Worm (Caenorhabditis elegans) whole organism, L4 larva: ENCODE data around the gene prx-12.

Source experiments
- D1046.2 ChIP-seq: fragments of 200-800 bp; sonication (Bioruptor generic); IDR thresholded peaks from 2 replicates; pipeline ENCODE4 v1.3.6; 2022; ENCODE audit warnings: missing genetic modification characterization, missing compliant biosample characterization
- T26A8.4 ChIP-seq: fragments of 200-800 bp; sonication (Bioruptor generic); IDR thresholded peaks from 2 replicates; pipeline ENCODE4 v1.3.6; 2022; ENCODE audit warnings: missing genetic modification characterization, missing compliant biosample characterization
- Y105C5A.15 ChIP-seq: fragments of 200-800 bp; sonication (Bioruptor generic); IDR thresholded peaks from 2 replicates; pipeline ENCODE4 v1.3.6; 2022; ENCODE audit warnings: missing genetic modification characterization, missing compliant biosample characterization
- aha-1 ChIP-seq: fragments of 150-350 bp; peaks from one replicate; lab custom pipeline; 2014; ENCODE audit warnings: missing biosample characterization, missing genetic modification characterization
- ces-1 ChIP-seq: fragments of 150-350 bp; sonication (generic microtip); optimal IDR thresholded peaks from 4 replicates; lab custom pipeline; 2014; ENCODE audit warnings: missing biosample characterization, missing genetic modification reagents, missing genetic modification characterization
- ctbp-1 ChIP-seq: fragments of 200-800 bp; sonication (Bioruptor generic); IDR thresholded peaks from 2 replicates; pipeline ENCODE4 v1.3.6; 2022; ENCODE audit warnings: missing genetic modification reagents, missing genetic modification characterization, missing compliant biosample characterization
- daf-19 ChIP-seq: fragments of 200-800 bp; sonication (Bioruptor generic); conservative IDR thresholded peaks from 2 replicates; pipeline ENCODE4 v1.3.6; 2022; ENCODE audit warnings: missing genetic modification characterization, missing compliant biosample characterization
- dmd-6 ChIP-seq: fragments of 200-800 bp; sonication (Bioruptor generic); IDR thresholded peaks from 2 replicates; pipeline ENCODE4 v1.3.6; 2022; ENCODE audit warnings: missing genetic modification reagents, missing genetic modification characterization, missing compliant biosample characterization
- dmd-8 ChIP-seq: fragments of 200-800 bp; sonication (Bioruptor generic); IDR thresholded peaks from 2 replicates; pipeline ENCODE4 v1.3.6; 2022; ENCODE audit warnings: missing genetic modification characterization, missing compliant biosample characterization
- fkh-10 ChIP-seq: fragments of 150-350 bp; optimal IDR thresholded peaks from 2 replicates; lab custom pipeline; 2014; ENCODE audit warnings: missing biosample characterization, missing genetic modification reagents, missing genetic modification characterization
- hlh-11 ChIP-seq: fragments of 200-800 bp; sonication (Bioruptor generic); optimal IDR thresholded peaks from 2 replicates; lab custom pipeline; 2018; ENCODE audit warnings: mild to moderate bottlenecking, missing genetic modification characterization, missing compliant biosample characterization
- hlh-30 ChIP-seq: sonication (generic microtip); optimal IDR thresholded peaks from 2 replicates; lab custom pipeline; 2017; ENCODE audit warnings: antibody characterized with exemption, mild to moderate bottlenecking, missing genetic modification characterization, missing compliant biosample characterization; ENCODE audit not compliant: insufficient read depth
- jun-1 ChIP-seq: fragments of 150-350 bp; optimal IDR thresholded peaks from 2 replicates; lab custom pipeline; 2014; ENCODE audit warnings: missing biosample characterization, missing genetic modification reagents, missing genetic modification characterization
- lim-7 ChIP-seq: fragments of 200-800 bp; sonication (Bioruptor generic); IDR thresholded peaks from 2 replicates; pipeline ENCODE4 v1.3.6; 2022; ENCODE audit warnings: missing genetic modification characterization, missing compliant biosample characterization
- lin-1 ChIP-seq: fragments of 200-800 bp; sonication (Bioruptor generic); IDR thresholded peaks from 2 replicates; pipeline ENCODE4 v1.3.6; 2022; ENCODE audit warnings: missing genetic modification reagents, missing genetic modification characterization, missing compliant biosample characterization
- madf-9 ChIP-seq: fragments of 200-800 bp; sonication (Bioruptor generic); conservative IDR thresholded peaks from 2 replicates; pipeline ENCODE4 v1.3.6; 2022; ENCODE audit warnings: missing genetic modification reagents, missing genetic modification characterization, missing compliant biosample characterization
- mdl-1 ChIP-seq, 2 experiments: fragments of 150-350 bp in 1 of 2; sonication (generic microtip) in 1 of 2; optimal IDR thresholded peaks; 2 replicates each; lab custom pipeline; 2014 to 2017; ENCODE audit warnings: missing biosample characterization in 2 of 2, missing genetic modification characterization in 2 of 2
- mdt-29 ChIP-seq: fragments of 200-800 bp; sonication (Bioruptor generic); IDR thresholded peaks from 2 replicates; pipeline ENCODE4 v1.3.6; 2022; ENCODE audit warnings: missing genetic modification reagents, missing genetic modification characterization, missing compliant biosample characterization
- mep-1 ChIP-seq: fragments of 150-350 bp; sonication (generic microtip); optimal IDR thresholded peaks from 3 replicates; lab custom pipeline; 2014; ENCODE audit warnings: missing biosample characterization, missing genetic modification characterization
- mxl-3 ChIP-seq: fragments of 200-800 bp; sonication (Bioruptor generic); optimal IDR thresholded peaks from 2 replicates; lab custom pipeline; 2018; ENCODE audit warnings: mild to moderate bottlenecking, missing genetic modification characterization, missing compliant biosample characterization
- nhr-41 ChIP-seq: fragments of 200-800 bp; sonication (Bioruptor generic); IDR thresholded peaks from 2 replicates; pipeline ENCODE4 v1.3.6; 2022; ENCODE audit warnings: missing genetic modification reagents, missing genetic modification characterization, missing compliant biosample characterization
- nhr-76 ChIP-seq: fragments of 150-350 bp; optimal IDR thresholded peaks from 2 replicates; lab custom pipeline; 2014; ENCODE audit warnings: missing biosample characterization, missing genetic modification characterization
- nhr-77 ChIP-seq: fragments of 150-350 bp; optimal IDR thresholded peaks from 2 replicates; lab custom pipeline; 2014; ENCODE audit warnings: missing biosample characterization, missing genetic modification characterization
- saeg-2 ChIP-seq: fragments of 200-800 bp; sonication (Bioruptor generic); IDR thresholded peaks from 2 replicates; pipeline ENCODE4 v1.3.6; 2022; ENCODE audit warnings: missing genetic modification reagents, missing genetic modification characterization, missing compliant biosample characterization
- set-16 ChIP-seq: fragments of 200-800 bp; sonication (Bioruptor generic); IDR thresholded peaks from 2 replicates; pipeline ENCODE4 v1.3.6; 2022; ENCODE audit warnings: missing genetic modification reagents, missing genetic modification characterization, missing compliant biosample characterization
- skn-1 ChIP-seq: fragments of 150-350 bp; optimal IDR thresholded peaks from 2 replicates; lab custom pipeline; 2014; ENCODE audit warnings: missing biosample characterization, missing genetic modification characterization
- spr-1 ChIP-seq: sonication (generic microtip); optimal IDR thresholded peaks from 2 replicates; lab custom pipeline; 2016; ENCODE audit warnings: mild to moderate bottlenecking, missing genetic modification characterization, missing compliant biosample characterization
- tag-97 ChIP-seq: fragments of 200-800 bp; sonication (Bioruptor generic); IDR thresholded peaks from 2 replicates; pipeline ENCODE4 v1.3.6; 2022; ENCODE audit warnings: missing genetic modification characterization, missing compliant biosample characterization
- unc-62 ChIP-seq, 3 experiments: fragments of 150-350 bp in 1 of 3; sonication (generic microtip); optimal IDR thresholded peaks in 2 of 3; peaks in 1 of 3; 1 replicate in 1 of 3; 2 replicates in 2 of 3; lab custom pipeline; 2014 to 2017; ENCODE audit warnings: missing biosample characterization in 3 of 3, missing genetic modification characterization in 3 of 3, missing genetic modification reagents in 3 of 3, missing genotype in 1 of 3

The prx-12 gene

ce11 chrX:11384534-11385441 lies 8.3 kb upstream of the prx-12 start, which contains the start of the genes F08B12.11 and prmn-1:
Gene F08B12.11 (plus strand): TSS chrX:11385054.
Gene prmn-1 (plus strand): TSS chrX:11385084.
- TF ChIP-seq madf-9 (GFP tag; lab: Robert Waterston, UW) (0 out of 2 replicates have a peak, but pooled peaks have one; percentile 56), daf-19 (no peak), skn-1 (tag; lab: Kevin White, UChicago) (no peak), mdl-1 (tag; optimal IDR thresholded peaks at IDR 0.05; lab: Kevin White, UChicago) (peak in 1 of 2 experiments; percentile 21), saeg-2 (GFP tag; lab: Robert Waterston, UW) (no peak), set-16 (GFP tag; lab: Robert Waterston, UW) (peak; percentile 87), hlh-30 (tag; lab: Kevin White, UChicago) (peak; percentile 19), mep-1 (no peak), D1046.2 (GFP tag; lab: Robert Waterston, UW) (no peak), dmd-8 (GFP tag; lab: Robert Waterston, UW) (no peak), lin-1 (GFP tag; lab: Robert Waterston, UW) (no peak), spr-1 (tag; lab: Kevin White, UChicago) (peak; percentile 7), unc-62 (GFP tag; optimal IDR thresholded peaks at IDR 0.05 in 1 of 2; lab: Kevin White, UChicago) (peak in 1 of 2 experiments; percentile 96), unc-62 (tag; optimal IDR thresholded peaks at IDR 0.05; lab: Kevin White, UChicago) (no peak), dmd-6 (GFP tag; lab: Robert Waterston, UW) (no peak), tag-97 (GFP tag; lab: Robert Waterston, UW) (0 out of 2 replicates have a peak, but pooled peaks have one; percentile 46), Y105C5A.15 (GFP tag; lab: Robert Waterston, UW) (no peak), mxl-3 (GFP tag; lab: Kevin White, UChicago) (peak; percentile 44), nhr-76 (tag; lab: Kevin White, UChicago) (no peak), aha-1 (tag; lab: Kevin White, UChicago) (peak; percentile 74), jun-1 (tag; lab: Kevin White, UChicago) (no peak), hlh-11 (tag; lab: Kevin White, UChicago) (peak; percentile 26)

DNA sequence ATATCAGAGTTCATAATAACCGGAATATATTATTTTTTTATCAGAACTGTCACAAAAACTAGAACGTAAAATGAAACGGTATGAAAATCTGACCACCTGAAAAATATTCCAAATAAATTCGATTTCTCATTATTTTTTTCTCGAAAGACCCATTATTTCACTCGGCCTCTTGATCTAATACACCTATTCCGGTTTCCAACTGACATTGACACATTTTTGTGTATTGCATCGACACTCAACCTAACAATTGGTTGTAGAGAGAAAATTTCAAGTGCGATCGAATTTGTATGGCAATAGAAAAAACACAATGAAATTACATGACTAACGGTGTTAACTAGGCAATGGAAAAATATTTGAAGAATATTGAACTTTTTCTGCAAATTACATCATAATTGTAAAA lies 7.2 kb upstream of the prx-12 start:
- no peak for TF ChIP-seq nhr-41 (GFP tag; lab: Robert Waterston, UW)

DNA sequence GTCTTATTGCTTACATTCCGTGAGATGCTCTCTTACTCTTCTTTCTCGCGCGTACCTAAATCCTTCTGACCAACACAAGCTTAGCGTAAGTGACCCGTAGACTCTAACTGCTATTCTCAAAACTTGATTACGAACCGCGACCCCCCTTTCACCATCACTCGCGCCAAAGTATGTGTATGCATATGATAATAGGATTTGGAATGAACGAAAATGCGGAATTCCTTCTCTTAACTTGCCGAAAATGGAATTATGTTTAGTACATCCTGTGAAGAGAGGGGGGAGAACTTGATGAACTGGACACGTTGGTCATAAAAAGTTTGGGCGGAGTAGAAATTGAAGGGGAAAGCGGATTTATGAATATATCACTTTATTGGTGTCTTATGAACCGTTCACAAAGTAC lies 6.2 kb upstream of the prx-12 start:
- peak; percentile 90 for TF ChIP-seq ces-1
- no peak for TF ChIP-seq lim-7 (GFP tag; lab: Robert Waterston, UW)
- TF ChIP-seq nhr-77 (tag; lab: Kevin White, UChicago) = no peak
- TF ChIP-seq unc-62 (GFP tag; optimal IDR thresholded peaks at IDR 0.05 in 1 of 2; lab: Kevin White, UChicago) = peak in 1 of 2 experiments; percentile 5
- TF ChIP-seq unc-62 (tag; optimal IDR thresholded peaks at IDR 0.05; lab: Kevin White, UChicago) = no peak
- peak; percentile 62; the same call in 1 of the 2 replicates for TF ChIP-seq ctbp-1 (GFP tag; lab: Robert Waterston, UW)
- no peak for TF ChIP-seq nhr-41 (GFP tag; lab: Robert Waterston, UW)
- peak; percentile 95 for TF ChIP-seq fkh-10 (GFP tag; lab: Kevin White, UChicago)
- TF ChIP-seq, all 104 proteins: peak for 4

DNA sequence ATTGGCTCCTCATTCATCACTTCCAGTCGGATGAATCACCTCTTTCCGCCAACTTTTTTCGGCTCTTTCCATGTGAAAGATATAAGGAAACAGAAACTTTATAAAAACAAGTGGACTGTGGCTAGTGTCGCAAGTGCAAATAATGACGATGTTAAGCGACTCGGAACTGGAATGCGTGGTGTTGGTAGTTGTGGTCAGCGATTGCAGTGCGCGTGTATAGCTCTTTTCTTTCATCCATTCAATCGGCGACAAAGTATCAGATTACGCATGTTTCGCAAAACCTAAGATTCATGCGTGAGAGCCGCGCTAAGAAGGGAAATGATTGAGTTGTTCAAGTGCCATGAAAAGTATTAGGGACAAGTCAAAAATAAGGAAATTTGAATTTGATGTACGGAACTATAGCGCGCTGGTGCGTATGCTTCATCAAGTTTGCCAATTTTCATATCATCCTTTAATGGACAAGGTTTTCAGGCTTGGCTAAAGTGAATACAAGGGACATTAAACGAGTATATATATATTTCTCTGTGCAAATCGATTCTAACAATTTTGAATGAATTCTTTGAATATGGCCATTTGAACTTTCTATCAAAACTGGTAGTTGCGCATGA lies 5.3 kb upstream of the prx-12 start:
- TF ChIP-seq T26A8.4 (GFP tag; lab: Robert Waterston, UW) (0 out of 2 replicates have a peak, but pooled peaks have one; percentile 18), mdt-29 (no peak), aha-1 (tag; lab: Kevin White, UChicago) (peak; percentile 58), unc-62 (GFP tag; optimal IDR thresholded peaks at IDR 0.05 in 1 of 2; lab: Kevin White, UChicago) (peak in 1 of 2 experiments; percentile 92), unc-62 (tag; optimal IDR thresholded peaks at IDR 0.05; lab: Kevin White, UChicago) (no peak)
